Worm (Caenorhabditis elegans) whole organism, L4/young adult: ENCODE results near the gene F28G4.3.

Experiments used
- W03F9.2 ChIP-seq: fragments of 150-350 bp; optimal IDR thresholded peaks from 2 replicates; lab custom pipeline; 2014; ENCODE audit warnings: missing biosample characterization, missing genetic modification characterization
- dao-5 ChIP-seq: sonication (generic microtip); optimal IDR thresholded peaks from 2 replicates; lab custom pipeline; 2016; ENCODE audit warnings: missing genotype, missing genetic modification characterization, moderate library complexity, missing compliant biosample characterization
- him-1 ChIP-seq: sonication (generic microtip); optimal IDR thresholded peaks from 2 replicates; lab custom pipeline; 2016; ENCODE audit warnings: missing genotype, missing genetic modification reagents, missing genetic modification characterization, missing compliant biosample characterization

The F28G4.3 gene

ce11 chrV:16287619-16288018, at the start of gene F28G4.3:
Gene F28G4.3 (minus strand): TSS chrV:16287719.
- no peak for TF ChIP-seq dao-5 (tag; lab: Kevin White, UChicago)

ce11 chrV:16336326-16336725, 48.8 kb upstream of the F28G4.3 start, which contains the start of gene srw-87:
Gene srw-87 (plus strand): TSS chrV:16336626.
- TF ChIP-seq W03F9.2 (tag; lab: Kevin White, UChicago) (no peak), him-1 (tag; lab: Kevin White, UChicago) (no peak), dao-5 (tag; lab: Kevin White, UChicago) (no peak)

- TF ChIP-seq W03F9.2 (tag; lab: Kevin White, UChicago), result no peak
- no peak for TF ChIP-seq him-1 (tag; lab: Kevin White, UChicago)
- TF ChIP-seq dao-5 (tag; lab: Kevin White, UChicago), result no peak
Observed at ce11 chrV:16333412-16333811, 45.9 kb upstream of the F28G4.3 start, which contains the start of gene srh-167. Gene srh-167 (plus strand): TSS chrV:16333712.

ce11 chrV:16328849-16329248, 41.3 kb upstream of the F28G4.3 start, which contains the start of gene F57G8.7:
Gene F57G8.7 (plus strand): TSS chrV:16329149.
- TF ChIP-seq W03F9.2 (tag; lab: Kevin White, UChicago) (no peak), him-1 (tag; lab: Kevin White, UChicago) (no peak), dao-5 (tag; lab: Kevin White, UChicago) (no peak)

ce11 chrV:16322155-16322554, 34.6 kb upstream of the F28G4.3 start:
- no peak for TF ChIP-seq dao-5 (tag; lab: Kevin White, UChicago)
- no peak for TF ChIP-seq W03F9.2 (tag; lab: Kevin White, UChicago)
- no peak for TF ChIP-seq him-1 (tag; lab: Kevin White, UChicago)

- TF ChIP-seq W03F9.2 (tag; lab: Kevin White, UChicago) (no peak), dao-5 (tag; lab: Kevin White, UChicago) (no peak), him-1 (tag; lab: Kevin White, UChicago) (no peak)
Observed at ce11 chrV:16317244-16317643, 29.7 kb upstream of the F28G4.3 start, which contains the start of gene srh-180. Gene srh-180 (plus strand): TSS chrV:16317544.

ce11 chrV:16315004-16315403, 27.5 kb upstream of the F28G4.3 start, which contains the start of gene str-214:
Gene str-214 (plus strand): TSS chrV:16315304.
- no peak for TF ChIP-seq him-1 (tag; lab: Kevin White, UChicago)
- no peak for TF ChIP-seq dao-5 (tag; lab: Kevin White, UChicago)
- no peak for TF ChIP-seq W03F9.2 (tag; lab: Kevin White, UChicago)

ce11 chrV:16309523-16309922, 22.0 kb upstream of the F28G4.3 start, which contains the start of gene oac-7:
Gene oac-7 (plus strand): TSS chrV:16309805.
- TF ChIP-seq him-1 (tag; lab: Kevin White, UChicago) (no peak), W03F9.2 (tag; lab: Kevin White, UChicago) (no peak), dao-5 (tag; lab: Kevin White, UChicago) (no peak)

- TF ChIP-seq W03F9.2 (tag; lab: Kevin White, UChicago), result no peak
- TF ChIP-seq him-1 (tag; lab: Kevin White, UChicago), result no peak
- no peak for TF ChIP-seq dao-5 (tag; lab: Kevin White, UChicago)
Observed at ce11 chrV:16308343-16308742, 20.8 kb upstream of the F28G4.3 start.

ce11 chrV:16307253-16307652, 19.7 kb upstream of the F28G4.3 start, which contains the start of gene srxa-7:
Gene srxa-7 (plus strand): TSS chrV:16307553.
- TF ChIP-seq him-1 (tag; lab: Kevin White, UChicago) (no peak), dao-5 (tag; lab: Kevin White, UChicago) (no peak), W03F9.2 (tag; lab: Kevin White, UChicago) (no peak)

ce11 chrV:16302439-16302838, 14.9 kb upstream of the F28G4.3 start, which contains the start of the genes C31A11.13 and oac-6:
Gene C31A11.13 (minus strand): TSS chrV:16302551.
Gene oac-6 (plus strand): TSS chrV:16302717.
- no peak for TF ChIP-seq dao-5 (tag; lab: Kevin White, UChicago)
- TF ChIP-seq W03F9.2 (tag; lab: Kevin White, UChicago), result no peak
- no peak for TF ChIP-seq him-1 (tag; lab: Kevin White, UChicago)

ce11 chrV:16300276-16300675, 12.8 kb upstream of the F28G4.3 start, which contains the start of gene srbc-82:
Gene srbc-82 (plus strand): TSS chrV:16300576.
- TF ChIP-seq dao-5 (tag; lab: Kevin White, UChicago) (no peak), him-1 (tag; lab: Kevin White, UChicago) (no peak), W03F9.2 (tag; lab: Kevin White, UChicago) (no peak)

- TF ChIP-seq dao-5 (tag; lab: Kevin White, UChicago), result no peak
- TF ChIP-seq W03F9.2 (tag; lab: Kevin White, UChicago), result no peak
- no peak for TF ChIP-seq him-1 (tag; lab: Kevin White, UChicago)
Observed at ce11 chrV:16299834-16300233, 12.3 kb upstream of the F28G4.3 start.

ce11 chrV:16298669-16299068, 11.2 kb upstream of the F28G4.3 start, which contains the start of gene srbc-84:
Gene srbc-84 (plus strand): TSS chrV:16298969.
- TF ChIP-seq dao-5 (tag; lab: Kevin White, UChicago), result no peak
- no peak for TF ChIP-seq W03F9.2 (tag; lab: Kevin White, UChicago)
- no peak for TF ChIP-seq him-1 (tag; lab: Kevin White, UChicago)
